Worm (Caenorhabditis elegans) whole organism, L4 larva: Measurements from ENCODE around the gene clec-51.

Experiments used
- D1046.2 ChIP-seq: fragments of 200-800 bp; sonication (Bioruptor generic); IDR thresholded peaks from 2 replicates; pipeline ENCODE4 v1.3.6; 2022; ENCODE audit warnings: missing genetic modification characterization, missing compliant biosample characterization
- F37D6.2 ChIP-seq: sonication (generic microtip); optimal IDR thresholded peaks from 2 replicates; lab custom pipeline; 2016; ENCODE audit warnings: mild to moderate bottlenecking, missing genetic modification characterization, missing compliant biosample characterization
- F49E8.2 ChIP-seq: sonication (generic microtip); optimal IDR thresholded peaks from 2 replicates; lab custom pipeline; 2016; ENCODE audit warnings: missing compliant biosample characterization, mild to moderate bottlenecking, missing genetic modification characterization, borderline replicate concordance
- T20F7.1 ChIP-seq: fragments of 200-800 bp; sonication (Bioruptor generic); optimal IDR thresholded peaks from 2 replicates; lab custom pipeline; 2018; ENCODE audit warnings: mild to moderate bottlenecking, missing genetic modification characterization, missing compliant biosample characterization
- Y105C5A.15 ChIP-seq: fragments of 200-800 bp; sonication (Bioruptor generic); IDR thresholded peaks from 2 replicates; pipeline ENCODE4 v1.3.6; 2022; ENCODE audit warnings: missing genetic modification characterization, missing compliant biosample characterization
- Y75B8A.6 ChIP-seq: fragments of 200-800 bp; sonication (Bioruptor generic); IDR thresholded peaks from 2 replicates; pipeline ENCODE4 v1.3.6; 2022; ENCODE audit warnings: missing genetic modification reagents, missing genetic modification characterization, missing compliant biosample characterization
- ZK337.2 ChIP-seq: fragments of 200-800 bp; sonication (Bioruptor generic); IDR thresholded peaks from 2 replicates; pipeline ENCODE4 v1.3.6; 2022; ENCODE audit warnings: missing genetic modification reagents, missing genetic modification characterization, missing compliant biosample characterization
- aha-1 ChIP-seq: fragments of 150-350 bp; peaks from one replicate; lab custom pipeline; 2014; ENCODE audit warnings: missing biosample characterization, missing genetic modification characterization
- aly-2 ChIP-seq: sonication (generic microtip); optimal IDR thresholded peaks from 2 replicates; lab custom pipeline; 2018; ENCODE audit warnings: missing biosample characterization, missing genetic modification characterization
- ama-1 ChIP-seq: fragments of 150-350 bp; optimal IDR thresholded peaks from 2 replicates; lab custom pipeline; 2014; ENCODE audit warnings: inconsistent platforms, mixed read lengths
- ceh-32 ChIP-seq: sonication (generic microtip); optimal IDR thresholded peaks from 2 replicates; lab custom pipeline; 2016; ENCODE audit warnings: mild to moderate bottlenecking, missing genetic modification characterization, missing compliant biosample characterization; ENCODE audit not compliant: poor library complexity
- ctbp-1 ChIP-seq: fragments of 200-800 bp; sonication (Bioruptor generic); IDR thresholded peaks from 2 replicates; pipeline ENCODE4 v1.3.6; 2022; ENCODE audit warnings: missing genetic modification reagents, missing genetic modification characterization, missing compliant biosample characterization
- daf-16 ChIP-seq, 3 experiments: sonication (generic microtip); optimal IDR thresholded peaks; 2 replicates each; lab custom pipeline; 2016 to 2017; ENCODE audit warnings: missing genetic modification characterization in 3 of 3, missing genetic modification reagents in 3 of 3, mild to moderate bottlenecking in 2 of 3, missing compliant biosample characterization in 2 of 3, missing biosample characterization in 1 of 3, moderate library complexity in 1 of 3
- daf-19 ChIP-seq: fragments of 200-800 bp; sonication (Bioruptor generic); conservative IDR thresholded peaks from 2 replicates; pipeline ENCODE4 v1.3.6; 2022; ENCODE audit warnings: missing genetic modification characterization, missing compliant biosample characterization
- dmd-6 ChIP-seq: fragments of 200-800 bp; sonication (Bioruptor generic); IDR thresholded peaks from 2 replicates; pipeline ENCODE4 v1.3.6; 2022; ENCODE audit warnings: missing genetic modification reagents, missing genetic modification characterization, missing compliant biosample characterization
- dpl-1 ChIP-seq: fragments of 150-350 bp; optimal IDR thresholded peaks from 2 replicates; lab custom pipeline; 2014; ENCODE audit warnings: missing biosample characterization, missing genetic modification reagents, missing genetic modification characterization
- dve-1 ChIP-seq: sonication (generic microtip); optimal IDR thresholded peaks from 2 replicates; lab custom pipeline; 2017; ENCODE audit warnings: antibody characterized with exemption, mild to moderate bottlenecking, missing genetic modification characterization, missing compliant biosample characterization; ENCODE audit not compliant: insufficient read depth
- fos-1 ChIP-seq: fragments of 150-350 bp; optimal IDR thresholded peaks from 2 replicates; lab custom pipeline; 2014; ENCODE audit warnings: missing biosample characterization, missing genetic modification characterization
- hlh-11 ChIP-seq: fragments of 200-800 bp; sonication (Bioruptor generic); optimal IDR thresholded peaks from 2 replicates; lab custom pipeline; 2018; ENCODE audit warnings: mild to moderate bottlenecking, missing genetic modification characterization, missing compliant biosample characterization
- hlh-30 ChIP-seq: sonication (generic microtip); optimal IDR thresholded peaks from 2 replicates; lab custom pipeline; 2017; ENCODE audit warnings: antibody characterized with exemption, mild to moderate bottlenecking, missing genetic modification characterization, missing compliant biosample characterization; ENCODE audit not compliant: insufficient read depth
- hmg-1.1 ChIP-seq: fragments of 200-800 bp; sonication (Bioruptor generic); IDR thresholded peaks from 2 replicates; pipeline ENCODE4 v1.3.6; 2022; ENCODE audit warnings: missing genetic modification reagents, missing genetic modification characterization, missing compliant biosample characterization
- lim-7 ChIP-seq: fragments of 200-800 bp; sonication (Bioruptor generic); IDR thresholded peaks from 2 replicates; pipeline ENCODE4 v1.3.6; 2022; ENCODE audit warnings: missing genetic modification characterization, missing compliant biosample characterization
- lin-13 ChIP-seq: fragments of 150-350 bp; optimal IDR thresholded peaks from 2 replicates; lab custom pipeline; 2014; ENCODE audit warnings: missing biosample characterization, missing genetic modification reagents, missing genetic modification characterization
- lin-15B ChIP-seq: fragments of 150-350 bp; sonication (generic microtip); optimal IDR thresholded peaks from 3 replicates; lab custom pipeline; 2014; ENCODE audit warnings: missing biosample characterization, missing genetic modification characterization
- lin-38 ChIP-seq: fragments of 200-800 bp; sonication (Bioruptor generic); IDR thresholded peaks from 2 replicates; pipeline ENCODE4 v1.3.6; 2022; ENCODE audit warnings: missing genetic modification reagents, missing genetic modification characterization, missing compliant biosample characterization
- lsy-2 ChIP-seq, 2 experiments: fragments of 150-350 bp in 1 of 2; sonication (generic microtip) in 1 of 2; optimal IDR thresholded peaks; 2 replicates each; lab custom pipeline; 2014 to 2017; ENCODE audit warnings: missing biosample characterization in 2 of 2, missing genetic modification characterization in 2 of 2
- mdl-1 ChIP-seq, 2 experiments: fragments of 150-350 bp in 1 of 2; sonication (generic microtip) in 1 of 2; optimal IDR thresholded peaks; 2 replicates each; lab custom pipeline; 2014 to 2017; ENCODE audit warnings: missing biosample characterization in 2 of 2, missing genetic modification characterization in 2 of 2
- mep-1 ChIP-seq: fragments of 150-350 bp; sonication (generic microtip); optimal IDR thresholded peaks from 3 replicates; lab custom pipeline; 2014; ENCODE audit warnings: missing biosample characterization, missing genetic modification characterization
- mes-2 ChIP-seq: sonication (generic microtip); optimal IDR thresholded peaks from 2 replicates; lab custom pipeline; 2016; ENCODE audit warnings: missing genotype, mild to moderate bottlenecking, missing genetic modification characterization, missing compliant biosample characterization; ENCODE audit not compliant: poor library complexity, severe bottlenecking
- mxl-3 ChIP-seq: fragments of 200-800 bp; sonication (Bioruptor generic); optimal IDR thresholded peaks from 2 replicates; lab custom pipeline; 2018; ENCODE audit warnings: mild to moderate bottlenecking, missing genetic modification characterization, missing compliant biosample characterization
- nhr-102 ChIP-seq: sonication (generic microtip); optimal IDR thresholded peaks from 2 replicates; lab custom pipeline; 2016; ENCODE audit warnings: mild to moderate bottlenecking, missing genetic modification characterization, moderate library complexity, missing compliant biosample characterization
- nhr-11 ChIP-seq: fragments of 150-350 bp; optimal IDR thresholded peaks from 2 replicates; lab custom pipeline; 2014; ENCODE audit warnings: missing biosample characterization, missing genetic modification characterization
- nhr-25 ChIP-seq: sonication (generic microtip); optimal IDR thresholded peaks from 2 replicates; lab custom pipeline; 2017; ENCODE audit warnings: missing genetic modification characterization, mild to moderate bottlenecking, missing compliant biosample characterization, antibody characterized with exemption, moderate library complexity, borderline replicate concordance; ENCODE audit not compliant: insufficient read depth
- nhr-28 ChIP-seq: fragments of 150-350 bp; optimal IDR thresholded peaks from 2 replicates; lab custom pipeline; 2014; ENCODE audit warnings: missing biosample characterization, missing genetic modification characterization
- nhr-41 ChIP-seq: fragments of 200-800 bp; sonication (Bioruptor generic); IDR thresholded peaks from 2 replicates; pipeline ENCODE4 v1.3.6; 2022; ENCODE audit warnings: missing genetic modification reagents, missing genetic modification characterization, missing compliant biosample characterization
- nhr-42 ChIP-seq: fragments of 200-800 bp; sonication (Bioruptor generic); IDR thresholded peaks from 2 replicates; pipeline ENCODE4 v1.3.6; 2022; ENCODE audit warnings: missing genetic modification characterization, missing compliant biosample characterization
- nhr-6 ChIP-seq: fragments of 150-350 bp; optimal IDR thresholded peaks from 2 replicates; lab custom pipeline; 2014; ENCODE audit warnings: missing biosample characterization, missing genetic modification characterization
- nhr-77 ChIP-seq: fragments of 150-350 bp; optimal IDR thresholded peaks from 2 replicates; lab custom pipeline; 2014; ENCODE audit warnings: missing biosample characterization, missing genetic modification characterization
- pha-4 ChIP-seq, 2 experiments: fragments of 150-350 bp in 1 of 2; fragments of 200-800 bp in 1 of 2; sonication (Bioruptor generic) in 1 of 2; IDR thresholded peaks in 1 of 2; optimal IDR thresholded peaks in 1 of 2; 2 replicates each; pipeline versions ENCODE4 v1.3.6 to Lab custom; 2014 to 2022; ENCODE audit warnings: missing genetic modification characterization in 2 of 2, missing genetic modification reagents in 2 of 2, missing biosample characterization in 1 of 2, missing compliant biosample characterization in 1 of 2
- php-3 ChIP-seq: fragments of 200-800 bp; sonication (Bioruptor generic); IDR thresholded peaks from 2 replicates; pipeline ENCODE4 v1.3.6; 2022; ENCODE audit warnings: missing genetic modification reagents, missing genetic modification characterization, missing compliant biosample characterization
- rbr-2 ChIP-seq: sonication (generic microtip); optimal IDR thresholded peaks from 2 replicates; lab custom pipeline; 2016; ENCODE audit warnings: missing genotype, missing genetic modification characterization, missing compliant biosample characterization
- snpc-1.2 ChIP-seq: fragments of 200-800 bp; sonication (Bioruptor generic); IDR thresholded peaks from 2 replicates; pipeline ENCODE4 v1.3.6; 2022; ENCODE audit warnings: missing genetic modification reagents, missing genetic modification characterization, missing compliant biosample characterization
- snpc-4 ChIP-seq: fragments of 150-350 bp; optimal IDR thresholded peaks from 2 replicates; lab custom pipeline; 2014; ENCODE audit warnings: missing biosample characterization, missing genetic modification characterization
- unc-130 ChIP-seq: sonication (generic microtip); optimal IDR thresholded peaks from 2 replicates; lab custom pipeline; 2016; ENCODE audit warnings: missing genetic modification reagents, missing genetic modification characterization, missing compliant biosample characterization
- unc-62 ChIP-seq, 3 experiments: fragments of 150-350 bp in 1 of 3; sonication (generic microtip); optimal IDR thresholded peaks in 2 of 3; peaks in 1 of 3; 1 replicate in 1 of 3; 2 replicates in 2 of 3; lab custom pipeline; 2014 to 2017; ENCODE audit warnings: missing biosample characterization in 3 of 3, missing genetic modification characterization in 3 of 3, missing genetic modification reagents in 3 of 3, missing genotype in 1 of 3
- zip-2 ChIP-seq: fragments of 150-350 bp; optimal IDR thresholded peaks from 2 replicates; lab custom pipeline; 2014; ENCODE audit warnings: missing biosample characterization, missing genetic modification characterization

clec-51 gene

DNA sequence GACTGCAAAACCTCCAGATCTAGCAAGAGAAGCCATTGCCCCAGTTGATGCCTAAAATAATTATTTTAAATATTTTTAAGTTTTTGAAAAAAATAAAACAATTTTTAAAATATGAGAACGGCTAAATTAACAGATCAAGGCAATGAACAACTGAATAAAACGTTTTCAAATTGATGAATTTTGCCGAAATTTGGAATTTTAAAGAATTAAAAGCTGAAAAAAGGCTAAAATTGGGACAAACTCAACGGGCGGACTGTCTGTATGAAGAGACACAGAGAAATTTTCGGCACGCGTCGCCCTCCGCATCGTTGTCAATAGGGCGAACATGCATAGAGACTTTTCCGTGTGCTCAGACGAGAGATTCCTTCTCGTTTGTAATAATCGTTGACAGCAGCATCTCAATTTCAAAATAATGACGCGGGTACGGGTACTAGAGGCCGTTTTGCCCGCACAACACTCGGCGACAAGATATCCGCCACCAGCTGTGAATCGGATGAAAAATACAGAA, 27.5 kb downstream of the clec-51 start, which contains the start of the genes isp-1 and islo-1:
isp-1 (minus strand) TSS at position 51 of the 508 bp plus-strand sequence.
islo-1 (plus strand) TSS at position 385 of the 508 bp plus-strand sequence.
- peak; percentile 33 for TF ChIP-seq nhr-25
- no peak for TF ChIP-seq D1046.2 (GFP tag; lab: Robert Waterston, UW)
- TF ChIP-seq mdl-1 (tag; optimal IDR thresholded peaks at IDR 0.05; lab: Kevin White, UChicago), result peak in 1 of 2 experiments; percentile 77
- TF ChIP-seq nhr-41 (GFP tag; lab: Robert Waterston, UW), result no peak
- no peak for TF ChIP-seq aly-2 (tag; lab: Kevin White, UChicago)
- peak; percentile 29 for TF ChIP-seq rbr-2 (tag; lab: Kevin White, UChicago)
- TF ChIP-seq lsy-2 (tag; optimal IDR thresholded peaks at IDR 0.05; lab: Kevin White, UChicago), result peak in 1 of 2 experiments; percentile 61
- TF ChIP-seq nhr-11 (tag; lab: Kevin White, UChicago), result peak; percentile 19
- TF ChIP-seq dpl-1 (GFP tag; lab: Kevin White, UChicago), result peak; percentile 56
- TF ChIP-seq pha-4 (GFP tag; IDR thresholded peaks at IDR 0.05; lab: Robert Waterston, UW), result no peak
- peak; percentile 35 for TF ChIP-seq pha-4 (tag; optimal IDR thresholded peaks at IDR 0.05; lab: Kevin White, UChicago)
- no peak for TF ChIP-seq ctbp-1
- peak; percentile 1 for TF ChIP-seq lin-15B (tag; lab: Kevin White, UChicago)
- peak; percentile 32 for TF ChIP-seq nhr-28
- TF ChIP-seq snpc-1.2 (GFP tag; lab: Robert Waterston, UW), result no peak
- TF ChIP-seq mes-2, result peak; percentile 82
- peak; percentile 57 for TF ChIP-seq dve-1 (tag; lab: Kevin White, UChicago)
- peak; percentile 39 for TF ChIP-seq hlh-11 (tag; lab: Kevin White, UChicago)
- TF ChIP-seq nhr-6, result peak; percentile 63
- no peak for TF ChIP-seq Y75B8A.6
- no peak for TF ChIP-seq hmg-1.1 (GFP tag; lab: Robert Waterston, UW)
- no peak for TF ChIP-seq daf-16 (GFP tag; optimal IDR thresholded peaks at IDR 0.05; lab: Kevin White, UChicago)
- peak; percentile 55 for TF ChIP-seq daf-16 (tag; optimal IDR thresholded peaks at IDR 0.05; lab: Kevin White, UChicago)
- TF ChIP-seq F37D6.2 (tag; lab: Kevin White, UChicago), result no peak
- TF ChIP-seq ama-1, result peak; percentile 75
- TF ChIP-seq lin-13 (GFP tag; lab: Kevin White, UChicago), result peak; percentile 27
- no peak for TF ChIP-seq ZK337.2 (GFP tag; lab: Robert Waterston, UW)
- TF ChIP-seq hlh-30, result peak; percentile 82
- TF ChIP-seq nhr-77 (tag; lab: Kevin White, UChicago), result peak; percentile 41
- TF ChIP-seq mxl-3, result peak; percentile 11
- TF ChIP-seq unc-130 (GFP tag; lab: Kevin White, UChicago), result peak; percentile 35
- TF ChIP-seq snpc-4 (tag; lab: Kevin White, UChicago), result no peak
- peak; percentile 69 for TF ChIP-seq mep-1
- TF ChIP-seq aha-1 (tag; lab: Kevin White, UChicago), result peak; percentile 91
- TF ChIP-seq lin-38 (GFP tag; lab: Robert Waterston, UW), result peak; percentile 91

DNA sequence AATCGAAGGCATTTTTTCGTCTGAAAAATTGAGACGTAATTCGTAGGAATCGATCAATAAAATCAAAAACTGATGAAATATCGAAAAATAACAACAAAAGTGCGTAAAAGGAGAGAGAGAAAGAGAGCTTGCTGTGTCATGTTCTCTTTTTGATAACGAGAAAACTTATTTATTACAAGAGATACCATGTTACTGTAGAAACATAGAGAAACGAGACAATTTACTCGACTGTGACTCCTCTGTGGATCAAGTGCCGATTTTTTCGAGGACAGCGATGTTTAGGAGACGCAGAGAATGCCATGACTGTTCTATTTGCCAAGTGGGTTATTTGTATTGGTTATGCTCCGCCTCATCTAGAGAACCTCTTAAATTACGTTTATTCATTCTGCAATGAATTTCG, 30.1 kb downstream of the clec-51 start, which contains the start of gene sph-1:
sph-1 (minus strand) TSS at position 23 of the 400 bp plus-strand sequence.
- TF ChIP-seq dve-1 (tag; lab: Kevin White, UChicago), result peak; percentile 82
- no peak for TF ChIP-seq Y105C5A.15
- peak; percentile 49 for TF ChIP-seq nhr-102 (tag; lab: Kevin White, UChicago)
- TF ChIP-seq D1046.2 (GFP tag; lab: Robert Waterston, UW), result no peak
- TF ChIP-seq dmd-6, result peak; percentile 45; the same call in 1 of the 2 replicates
- TF ChIP-seq lin-38 (GFP tag; lab: Robert Waterston, UW), result peak; percentile 43
- TF ChIP-seq php-3 (GFP tag; lab: Robert Waterston, UW), result 0 out of 2 replicates have a peak, but pooled peaks have one; percentile 25
- peak; percentile 61 for TF ChIP-seq T20F7.1 (GFP tag; lab: Kevin White, UChicago)
- TF ChIP-seq ctbp-1, result no peak
- no peak for TF ChIP-seq daf-19 (GFP tag; lab: Robert Waterston, UW)
- peak; percentile 65 for TF ChIP-seq hlh-11 (tag; lab: Kevin White, UChicago)
- TF ChIP-seq lin-15B (tag; lab: Kevin White, UChicago), result no peak
- peak in 1 of 2 experiments; percentile 39 for TF ChIP-seq mdl-1 (tag; optimal IDR thresholded peaks at IDR 0.05; lab: Kevin White, UChicago)
- no peak for TF ChIP-seq nhr-42
- peak; percentile 76 for TF ChIP-seq hlh-30
- no peak for TF ChIP-seq zip-2 (tag; lab: Kevin White, UChicago)
- no peak for TF ChIP-seq F49E8.2 (tag; lab: Kevin White, UChicago)
- TF ChIP-seq fos-1 (tag; lab: Kevin White, UChicago), result no peak
- TF ChIP-seq ZK337.2 (GFP tag; lab: Robert Waterston, UW), result no peak
- no peak for TF ChIP-seq unc-62 (GFP tag; optimal IDR thresholded peaks at IDR 0.05 in 1 of 2; lab: Kevin White, UChicago)
- TF ChIP-seq unc-62 (tag; optimal IDR thresholded peaks at IDR 0.05; lab: Kevin White, UChicago), result no peak
- TF ChIP-seq hmg-1.1 (GFP tag; lab: Robert Waterston, UW), result peak; percentile 31; the same call in 1 of the 2 replicates
- no peak for TF ChIP-seq lim-7 (GFP tag; lab: Robert Waterston, UW)
- no peak for TF ChIP-seq ceh-32 (tag; lab: Kevin White, UChicago)
- no peak for TF ChIP-seq nhr-11 (tag; lab: Kevin White, UChicago)
